Worm (Caenorhabditis elegans) whole organism, L4/young adult: ENCODE data around the gene sri-34.

ENCODE experiments used
- W03F9.2 ChIP-seq: fragments of 150-350 bp; optimal IDR thresholded peaks from 2 replicates; lab custom pipeline; 2014; ENCODE audit warnings: missing biosample characterization, missing genetic modification characterization
- him-1 ChIP-seq: sonication (generic microtip); optimal IDR thresholded peaks from 2 replicates; lab custom pipeline; 2016; ENCODE audit warnings: missing genotype, missing genetic modification reagents, missing genetic modification characterization, missing compliant biosample characterization

DNA sequence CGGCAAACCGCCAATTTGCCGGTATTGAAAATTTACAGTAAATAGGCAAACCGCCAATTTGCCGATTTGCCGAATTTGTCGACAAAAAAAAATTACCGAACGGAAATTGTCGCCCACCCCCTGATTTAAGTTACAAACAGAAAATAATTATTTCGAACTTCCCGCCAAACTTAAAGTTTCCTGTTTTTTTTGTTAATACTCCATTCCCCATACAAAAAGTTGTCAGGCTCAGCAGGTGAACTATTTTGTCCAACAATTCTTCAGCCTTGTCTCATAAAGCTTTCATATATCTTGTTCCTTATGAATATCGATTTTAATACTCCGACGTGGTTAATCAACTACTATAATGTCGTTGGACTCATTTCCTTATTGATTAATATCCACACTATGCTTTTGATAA, 44.5 kb upstream of the sri-34 start, which contains the start of gene sri-50:
- TF ChIP-seq him-1, result no peak
- no peak for TF ChIP-seq W03F9.2 (tag; lab: Kevin White, UChicago)
